Fruit fly (Drosophila melanogaster): ENCODE data around the gene CG9114.

dm6 chrX:15342017-15342416, 9.1 kb upstream of the CG9114 start, which contains the start of gene CG9123:
- TF ChIP-seq CG8119 (GFP tag; IDR thresholded peaks at IDR 0.05) = no peak
- TF ChIP-seq dsx (GFP tag; optimal IDR thresholded peaks at IDR 0.05; ENCODE audit: poor library complexity, severe bottlenecking) = no peak
- no peak for TF ChIP-seq salr (GFP tag; optimal IDR thresholded peaks at IDR 0.05)
- TF ChIP-seq CG31627 (GFP tag; optimal IDR thresholded peaks at IDR 0.05) = no peak
- no peak for TF ChIP-seq pdm3 (GFP tag; optimal IDR thresholded peaks at IDR 0.05)
- no peak for TF ChIP-seq ss (GFP tag; optimal IDR thresholded peaks at IDR 0.05)
- TF ChIP-seq CG1621 (tag; optimal IDR thresholded peaks at IDR 0.05) = no peak
- no peak for TF ChIP-seq CG3032 (tag; optimal IDR thresholded peaks at IDR 0.05)
- no peak for TF ChIP-seq CG4318 (GFP tag; optimal IDR thresholded peaks at IDR 0.05)
- TF ChIP-seq CG16779 (tag; optimal IDR thresholded peaks at IDR 0.05) = no peak
- no peak for TF ChIP-seq CG34406 (GFP tag; optimal IDR thresholded peaks at IDR 0.05)
- no peak for TF ChIP-seq CG6808 (GFP tag; optimal IDR thresholded peaks at IDR 0.05)

Measured in whole organism, prepupa.